Fruit fly (Drosophila melanogaster): ENCODE results near the gene slp2.

Gene slp2

dm6 chr2L:3822462-3823065 is 14.1 kb upstream of the slp2 start:
- no peak for TF ChIP-seq noc (tag; optimal IDR thresholded peaks at IDR 0.05)

- no peak for TF ChIP-seq noc (tag; optimal IDR thresholded peaks at IDR 0.05)
Measured at dm6 chr2L:3823835-3824234, 12.8 kb upstream of the slp2 start.

- TF ChIP-seq noc (tag; optimal IDR thresholded peaks at IDR 0.05), result no peak
Measured at dm6 chr2L:3825413-3825812, 11.2 kb upstream of the slp2 start, which contains the start of gene slp1. Gene slp1 (plus strand): TSS chr2L:3825675.

- TF ChIP-seq noc (tag; optimal IDR thresholded peaks at IDR 0.05), result no peak
Measured at dm6 chr2L:3827406-3828133, 9.1 kb upstream of the slp2 start.

dm6 chr2L:3829220-3829619 is 7.4 kb upstream of the slp2 start:
- no peak for TF ChIP-seq noc (tag; optimal IDR thresholded peaks at IDR 0.05)

dm6 chr2L:3831694-3832093 is 4.9 kb upstream of the slp2 start:
- no peak for TF ChIP-seq noc (tag; optimal IDR thresholded peaks at IDR 0.05)

- no peak for TF ChIP-seq noc (tag; optimal IDR thresholded peaks at IDR 0.05)
Measured at dm6 chr2L:3832249-3832675, 4.4 kb upstream of the slp2 start.

dm6 chr2L:3833924-3834323 is 2.7 kb upstream of the slp2 start:
- no peak for TF ChIP-seq noc (tag; optimal IDR thresholded peaks at IDR 0.05)

dm6 chr2L:3835221-3835620 is 1.4 kb upstream of the slp2 start:
- TF ChIP-seq noc (tag; optimal IDR thresholded peaks at IDR 0.05), result no peak

- TF ChIP-seq noc (tag; optimal IDR thresholded peaks at IDR 0.05), result no peak
Measured at dm6 chr2L:3840975-3841374, 4.3 kb downstream of the slp2 start.

- TF ChIP-seq noc (tag; optimal IDR thresholded peaks at IDR 0.05), result no peak
Measured at dm6 chr2L:3844135-3844534, 7.5 kb downstream of the slp2 start.

- TF ChIP-seq noc (tag; optimal IDR thresholded peaks at IDR 0.05), result no peak
Measured at dm6 chr2L:3844898-3845713, 8.5 kb downstream of the slp2 start.

- no peak for TF ChIP-seq noc (tag; optimal IDR thresholded peaks at IDR 0.05)
Measured at dm6 chr2L:3846520-3846919, 9.9 kb downstream of the slp2 start.

- no peak for TF ChIP-seq noc (tag; optimal IDR thresholded peaks at IDR 0.05)
Measured at dm6 chr2L:3847908-3848307, 11.3 kb downstream of the slp2 start.

- no peak for TF ChIP-seq noc (tag; optimal IDR thresholded peaks at IDR 0.05)
Measured at dm6 chr2L:3851308-3851707, 14.7 kb downstream of the slp2 start.

dm6 chr2L:3852120-3852519 is 15.5 kb downstream of the slp2 start:
- TF ChIP-seq noc (tag; optimal IDR thresholded peaks at IDR 0.05), result no peak

Measured in whole organism, larva.